Worm (Caenorhabditis elegans) whole organism, L2 larva: ENCODE data around the gene rps-3.
A peak's percentile ranks its signal among the peaks of the same experiment; 100 is the strongest.

Experiments used
- C34F6.9 ChIP-seq: fragments of 150-350 bp; optimal IDR thresholded peaks from 2 replicates; lab custom pipeline; 2014; ENCODE audit warnings: missing biosample characterization, missing genetic modification characterization
- F13H6.1 ChIP-seq: sonication (generic microtip); optimal IDR thresholded peaks from 2 replicates; lab custom pipeline; 2016; ENCODE audit warnings: missing genetic modification characterization, missing compliant biosample characterization
- ZK546.5 ChIP-seq: sonication (generic microtip); optimal IDR thresholded peaks from 2 replicates; lab custom pipeline; 2017; ENCODE audit warnings: missing biosample characterization, missing genetic modification characterization
- alr-1 ChIP-seq: fragments of 150-350 bp; optimal IDR thresholded peaks from 2 replicates; lab custom pipeline; 2014; ENCODE audit warnings: missing biosample characterization, missing genetic modification characterization
- aly-2 ChIP-seq: fragments of 150-350 bp; optimal IDR thresholded peaks from 2 replicates; lab custom pipeline; 2014; ENCODE audit warnings: missing biosample characterization, missing genetic modification characterization
- ama-1 ChIP-seq: fragments of 150-350 bp; optimal IDR thresholded peaks from 2 replicates; lab custom pipeline; 2018; ENCODE audit warnings: inconsistent platforms
- blmp-1 ChIP-seq: sonication (generic microtip); optimal IDR thresholded peaks from 2 replicates; lab custom pipeline; 2017; ENCODE audit warnings: missing genetic modification characterization, mild to moderate bottlenecking, missing compliant biosample characterization, antibody characterized with exemption, moderate library complexity; ENCODE audit not compliant: insufficient read depth
- ceh-82 ChIP-seq: fragments of 150-350 bp; optimal IDR thresholded peaks from 2 replicates; lab custom pipeline; 2014; ENCODE audit warnings: missing biosample characterization, missing genetic modification characterization
- crh-2 ChIP-seq: sonication (generic microtip); optimal IDR thresholded peaks from 2 replicates; lab custom pipeline; 2017; ENCODE audit warnings: missing biosample characterization, missing genetic modification characterization
- dmd-4 ChIP-seq: sonication (generic microtip); optimal IDR thresholded peaks from 2 replicates; lab custom pipeline; 2017; ENCODE audit warnings: missing biosample characterization, missing genetic modification characterization
- egl-27 ChIP-seq: sonication (generic microtip); optimal IDR thresholded peaks from 3 replicates; lab custom pipeline; 2017; ENCODE audit warnings: missing biosample characterization, missing genetic modification reagents, missing genetic modification characterization
- elt-3 ChIP-seq: sonication (generic microtip); optimal IDR thresholded peaks from 2 replicates; lab custom pipeline; 2017; ENCODE audit warnings: missing biosample characterization, missing genetic modification characterization
- fos-1 ChIP-seq: fragments of 150-350 bp; optimal IDR thresholded peaks from 2 replicates; lab custom pipeline; 2014; ENCODE audit warnings: missing biosample characterization, missing genetic modification characterization
- gmeb-1 ChIP-seq: fragments of 150-350 bp; optimal IDR thresholded peaks from 2 replicates; lab custom pipeline; 2014; ENCODE audit warnings: missing biosample characterization, missing genetic modification characterization
- lin-11 ChIP-seq: fragments of 150-350 bp; sonication (generic microtip); optimal IDR thresholded peaks from 2 replicates; lab custom pipeline; 2014; ENCODE audit warnings: missing biosample characterization, missing genetic modification characterization, inconsistent platforms, mixed read lengths
- lin-13 ChIP-seq: fragments of 150-350 bp; optimal IDR thresholded peaks from 2 replicates; lab custom pipeline; 2014; ENCODE audit warnings: missing biosample characterization, missing genetic modification reagents, missing genetic modification characterization
- lin-39 ChIP-seq: fragments of 150-350 bp; optimal IDR thresholded peaks from 2 replicates; lab custom pipeline; 2014; ENCODE audit warnings: missing biosample characterization, missing genetic modification reagents, missing genetic modification characterization
- lsy-2 ChIP-seq, 2 experiments: fragments of 150-350 bp in 1 of 2; sonication (generic microtip) in 1 of 2; optimal IDR thresholded peaks; 2 replicates each; lab custom pipeline; 2014 to 2017; ENCODE audit warnings: missing biosample characterization in 2 of 2, missing genetic modification characterization in 2 of 2
- mab-5 ChIP-seq: fragments of 150-350 bp; optimal IDR thresholded peaks from 2 replicates; lab custom pipeline; 2014; ENCODE audit warnings: missing biosample characterization, missing genetic modification characterization
- mbf-1 ChIP-seq: sonication (generic microtip); optimal IDR thresholded peaks from 2 replicates; lab custom pipeline; 2017; ENCODE audit warnings: missing biosample characterization, missing genetic modification characterization
- nhr-10 ChIP-seq: sonication (generic microtip); optimal IDR thresholded peaks from 2 replicates; lab custom pipeline; 2017; ENCODE audit warnings: missing biosample characterization, missing genetic modification characterization
- nhr-11 ChIP-seq: fragments of 150-350 bp; optimal IDR thresholded peaks from 2 replicates; lab custom pipeline; 2014; ENCODE audit warnings: missing biosample characterization, missing genetic modification characterization
- nhr-12 ChIP-seq: fragments of 150-350 bp; optimal IDR thresholded peaks from 2 replicates; lab custom pipeline; 2014; ENCODE audit warnings: missing biosample characterization, missing genetic modification characterization
- nhr-129 ChIP-seq: fragments of 150-350 bp; optimal IDR thresholded peaks from 2 replicates; lab custom pipeline; 2014; ENCODE audit warnings: missing biosample characterization, missing genetic modification characterization
- nhr-21 ChIP-seq: fragments of 150-350 bp; optimal IDR thresholded peaks from 2 replicates; lab custom pipeline; 2014; ENCODE audit warnings: missing biosample characterization, missing genetic modification characterization
- nhr-23 ChIP-seq: fragments of 150-350 bp; optimal IDR thresholded peaks from 2 replicates; lab custom pipeline; 2014; ENCODE audit warnings: missing biosample characterization, missing genetic modification reagents, missing genetic modification characterization
- nhr-237 ChIP-seq: fragments of 150-350 bp; optimal IDR thresholded peaks from 2 replicates; lab custom pipeline; 2014; ENCODE audit warnings: missing biosample characterization, missing genetic modification characterization
- nhr-25 ChIP-seq: fragments of 150-350 bp; sonication (generic microtip); optimal IDR thresholded peaks from 3 replicates; lab custom pipeline; 2014; ENCODE audit warnings: missing biosample characterization, missing genetic modification characterization
- nhr-77 ChIP-seq: fragments of 150-350 bp; optimal IDR thresholded peaks from 2 replicates; lab custom pipeline; 2014; ENCODE audit warnings: missing biosample characterization, missing genetic modification characterization
- peb-1 ChIP-seq: fragments of 150-350 bp; optimal IDR thresholded peaks from 2 replicates; lab custom pipeline; 2014; ENCODE audit warnings: missing biosample characterization, missing genetic modification characterization
- sma-9 ChIP-seq, 2 experiments: fragments of 150-350 bp in 1 of 2; sonication (generic microtip) in 1 of 2; optimal IDR thresholded peaks; 2 replicates each; lab custom pipeline; 2014 to 2016; ENCODE audit warnings: missing genetic modification characterization in 2 of 2, mild to moderate bottlenecking in 1 of 2, missing biosample characterization in 1 of 2, missing compliant biosample characterization in 1 of 2, missing genetic modification reagents in 1 of 2, moderate library complexity in 1 of 2
- zag-1 ChIP-seq: fragments of 150-350 bp; optimal IDR thresholded peaks from 2 replicates; lab custom pipeline; 2014; ENCODE audit warnings: missing biosample characterization, missing genetic modification characterization
- ztf-1 ChIP-seq: fragments of 200-800 bp; sonication (Bioruptor generic); conservative IDR thresholded peaks from 2 replicates; pipeline ENCODE4 v1.3.6; 2022; ENCODE audit warnings: missing genetic modification characterization, missing compliant biosample characterization
- ztf-4 ChIP-seq: fragments of 150-350 bp; optimal IDR thresholded peaks from 2 replicates; lab custom pipeline; 2014; ENCODE audit warnings: missing biosample characterization, missing genetic modification characterization

rps-3 gene

ce11 chrIII:6158642-6159475 lies 47.7 kb upstream of the rps-3 start, which contains the start of gene nfm-1 (continued):
- TF ChIP-seq alr-1 (tag; lab: Kevin White, UChicago) (no peak), egl-27 (tag; lab: Kevin White, UChicago) (peak; percentile 15), ama-1 (lab: Kevin White, UChicago) (no peak), blmp-1 (tag; lab: Kevin White, UChicago) (peak; percentile 18)

- no peak for TF ChIP-seq nhr-23 (tag; lab: Kevin White, UChicago)
- no peak for TF ChIP-seq dmd-4 (tag; lab: Kevin White, UChicago)
- TF ChIP-seq ceh-82 (tag; lab: Kevin White, UChicago) = no peak
- no peak for TF ChIP-seq sma-9 (GFP tag; optimal IDR thresholded peaks at IDR 0.05; lab: Kevin White, UChicago)
- TF ChIP-seq sma-9 (tag; optimal IDR thresholded peaks at IDR 0.05; lab: Kevin White, UChicago) = no peak
- TF ChIP-seq lin-39 = no peak
- TF ChIP-seq nhr-21 (tag; lab: Kevin White, UChicago) = no peak
- no peak for TF ChIP-seq alr-1 (tag; lab: Kevin White, UChicago)
- no peak for TF ChIP-seq egl-27 (tag; lab: Kevin White, UChicago)
- no peak for TF ChIP-seq F13H6.1 (tag; lab: Kevin White, UChicago)
- TF ChIP-seq lin-11 (tag; lab: Kevin White, UChicago) = no peak
- no peak for TF ChIP-seq lsy-2 (tag; optimal IDR thresholded peaks at IDR 0.05; lab: Kevin White, UChicago)
- TF ChIP-seq nhr-237 (tag; lab: Kevin White, UChicago) = no peak
- TF ChIP-seq nhr-11 (tag; lab: Kevin White, UChicago) = no peak
These were observed 43.2 kb upstream of the rps-3 start for ce11 chrIII:6163381-6163780.

- TF ChIP-seq crh-2 (tag; lab: Kevin White, UChicago) (peak; percentile 0), nhr-23 (tag; lab: Kevin White, UChicago) (no peak), mab-5 (tag; lab: Kevin White, UChicago) (no peak), ZK546.5 (tag; lab: Kevin White, UChicago) (no peak), ceh-82 (tag; lab: Kevin White, UChicago) (no peak), nhr-12 (tag; lab: Kevin White, UChicago) (no peak), ztf-1 (GFP tag; lab: Robert Waterston, UW) (no peak), nhr-10 (tag; lab: Kevin White, UChicago) (no peak), blmp-1 (tag; lab: Kevin White, UChicago) (no peak), ama-1 (lab: Kevin White, UChicago) (peak; percentile 86), nhr-25 (tag; lab: Kevin White, UChicago) (peak; percentile 5), lin-39 (no peak), lsy-2 (tag; optimal IDR thresholded peaks at IDR 0.05; lab: Kevin White, UChicago) (no peak), nhr-129 (tag; lab: Kevin White, UChicago) (peak; percentile 34), aly-2 (tag; lab: Kevin White, UChicago) (no peak), zag-1 (tag; lab: Kevin White, UChicago) (no peak), egl-27 (tag; lab: Kevin White, UChicago) (no peak), mbf-1 (no peak), ztf-4 (no peak), alr-1 (tag; lab: Kevin White, UChicago) (no peak), fos-1 (peak; percentile 34), peb-1 (tag; lab: Kevin White, UChicago) (no peak), gmeb-1 (no peak), lin-13 (peak; percentile 17), sma-9 (GFP tag; optimal IDR thresholded peaks at IDR 0.05; lab: Kevin White, UChicago) (peak; percentile 35), sma-9 (tag; optimal IDR thresholded peaks at IDR 0.05; lab: Kevin White, UChicago) (no peak), nhr-77 (no peak), C34F6.9 (tag; lab: Kevin White, UChicago) (peak; percentile 48), elt-3 (tag; lab: Kevin White, UChicago) (no peak)
These were observed 42.2 kb upstream of the rps-3 start, which contains the start of gene F42A10.9 for ce11 chrIII:6164253-6164971. TSS of gene F42A10.9 (plus strand) at chrIII:6164573.
